Fruit fly (Drosophila melanogaster) whole organism, wandering third instar larva: ENCODE data around the gene Argk1.

ENCODE experiments used
- Abd-B ChIP-seq: fragments of >200 bp; optimal IDR thresholded peaks from 2 replicates; lab custom pipeline; 2017; ENCODE audit warnings: missing biosample characterization, missing genetic modification characterization
- CG9705 ChIP-seq: fragments of 200-800 bp; sonication (Bioruptor generic); optimal IDR thresholded peaks from 2 replicates; lab custom pipeline; 2018; ENCODE audit warnings: missing biosample characterization, mild to moderate bottlenecking, missing genetic modification characterization
- CrebA ChIP-seq: fragments of 200-800 bp; sonication (Bioruptor generic); optimal IDR thresholded peaks from 2 replicates; lab custom pipeline; 2016; ENCODE audit warnings: missing biosample characterization, mild to moderate bottlenecking, missing genetic modification characterization, borderline replicate concordance
- Dfd ChIP-seq: fragments of >200 bp; optimal IDR thresholded peaks from 2 replicates; lab custom pipeline; 2017; ENCODE audit warnings: missing biosample characterization, missing genetic modification characterization
- GATAd ChIP-seq: sonication (Bioruptor generic); optimal IDR thresholded peaks from 2 replicates; lab custom pipeline; 2016; ENCODE audit warnings: missing biosample characterization, missing genetic modification characterization
- HLH106 ChIP-seq: fragments of 200-800 bp; optimal IDR thresholded peaks from 3 replicates; lab custom pipeline; 2019; ENCODE audit warnings: missing biosample characterization, mild to moderate bottlenecking, missing genetic modification characterization, moderate library complexity
- Hr78 ChIP-seq: fragments of >200 bp; optimal IDR thresholded peaks from 2 replicates; lab custom pipeline; 2017; ENCODE audit warnings: missing biosample characterization, missing genetic modification characterization
- Jra ChIP-seq: sonication (Bioruptor generic); optimal IDR thresholded peaks from 2 replicates; lab custom pipeline; 2016; ENCODE audit warnings: missing biosample characterization, missing genetic modification characterization
- Mio ChIP-seq: sonication (Bioruptor generic); optimal IDR thresholded peaks from 2 replicates; lab custom pipeline; 2016; ENCODE audit warnings: missing biosample characterization, missing genetic modification characterization
- Myc ChIP-seq: fragments of >200 bp; optimal IDR thresholded peaks from 2 replicates; lab custom pipeline; 2017
- N ChIP-seq: fragments of >200 bp; optimal IDR thresholded peaks from 2 replicates; lab custom pipeline; 2018; ENCODE audit warnings: missing biosample characterization, missing external identifiers, missing genetic modification characterization
- OdsH ChIP-seq: fragments of 200-800 bp; sonication (Bioruptor generic); optimal IDR thresholded peaks from 2 replicates; lab custom pipeline; 2016; ENCODE audit warnings: missing biosample characterization, mild to moderate bottlenecking, missing genetic modification characterization
- Rel ChIP-seq, 2 experiments: fragments of 200-800 bp; sonication (Bioruptor generic) in 1 of 2; optimal IDR thresholded peaks; 2 replicates in 1 of 2; 3 replicates in 1 of 2; lab custom pipeline; 2016 to 2019; ENCODE audit warnings: mild to moderate bottlenecking in 2 of 2, missing biosample characterization in 2 of 2, missing genetic modification characterization in 2 of 2, moderate library complexity in 1 of 2
- Sp1 ChIP-seq: fragments of 200-800 bp; sonication (Bioruptor generic); optimal IDR thresholded peaks from 3 replicates; lab custom pipeline; 2019; ENCODE audit warnings: missing biosample characterization, mild to moderate bottlenecking, missing genetic modification characterization, moderate library complexity
- br ChIP-seq: fragments of 200-800 bp; sonication (Bioruptor generic); optimal IDR thresholded peaks from 2 replicates; lab custom pipeline; 2016; ENCODE audit warnings: missing biosample characterization, missing genetic modification characterization
- dl ChIP-seq, 2 experiments: fragments of 175-275, 200-275 bp in 1 of 2; fragments of 200-275 bp in 1 of 2; sonication (Bioruptor generic); optimal IDR thresholded peaks; lab custom pipeline; 2018; ENCODE audit warnings: mild to moderate bottlenecking in 2 of 2, missing biosample characterization in 2 of 2, missing genetic modification characterization in 2 of 2, moderate library complexity in 2 of 2; ENCODE audit not compliant: partially characterized antibody in 2 of 2, insufficient read depth in 1 of 2
- dmrt93B ChIP-seq: fragments of 200-800 bp; sonication (Bioruptor generic); optimal IDR thresholded peaks from 2 replicates; lab custom pipeline; 2018; ENCODE audit warnings: missing biosample characterization, mild to moderate bottlenecking, missing genetic modification characterization
- dsf ChIP-seq: sonication (Bioruptor generic); optimal IDR thresholded peaks from 2 replicates; lab custom pipeline; 2016; ENCODE audit warnings: missing biosample characterization, missing genetic modification characterization, borderline replicate concordance
- ey ChIP-seq: fragments of 200-800 bp; sonication (Bioruptor generic); optimal IDR thresholded peaks from 2 replicates; lab custom pipeline; 2016; ENCODE audit warnings: missing biosample characterization, missing genetic modification characterization
- foxo ChIP-seq, 2 experiments: fragments of 200-800 bp; sonication (Bioruptor generic); optimal IDR thresholded peaks; 2 replicates in 1 of 2; 3 replicates in 1 of 2; lab custom pipeline; 2016 to 2017; ENCODE audit warnings: missing biosample characterization in 2 of 2, missing genetic modification characterization in 2 of 2
- fru ChIP-seq: fragments of 200-800 bp; sonication (Bioruptor generic); optimal IDR thresholded peaks from 3 replicates; lab custom pipeline; 2016; ENCODE audit warnings: missing biosample characterization, mild to moderate bottlenecking, missing genetic modification characterization
- h ChIP-seq: fragments of 200-800 bp; sonication (Bioruptor generic); optimal IDR thresholded peaks from 3 replicates; lab custom pipeline; 2016; ENCODE audit warnings: missing biosample characterization, mild to moderate bottlenecking, missing genetic modification characterization
- pan ChIP-seq: fragments of >200 bp; optimal IDR thresholded peaks from 2 replicates; lab custom pipeline; 2017
- psq ChIP-seq: fragments of 200-800 bp; sonication (Bioruptor generic); optimal IDR thresholded peaks from 3 replicates; lab custom pipeline; 2017; ENCODE audit warnings: missing biosample characterization, mild to moderate bottlenecking, missing genetic modification characterization, moderate library complexity
- rgr ChIP-seq: fragments of 200-800 bp; sonication (Bioruptor generic); optimal IDR thresholded peaks from 3 replicates; lab custom pipeline; 2016; ENCODE audit warnings: missing biosample characterization, mild to moderate bottlenecking, missing genetic modification characterization
- sv ChIP-seq: fragments of 200-800 bp; sonication (Bioruptor generic); optimal IDR thresholded peaks from 3 replicates; lab custom pipeline; 2016; ENCODE audit warnings: missing biosample characterization, missing genetic modification characterization
- tai ChIP-seq: sonication (Bioruptor generic); optimal IDR thresholded peaks from 2 replicates; lab custom pipeline; 2016; ENCODE audit warnings: missing biosample characterization, missing genetic modification characterization
- usp ChIP-seq: fragments of >200 bp; optimal IDR thresholded peaks from 2 replicates; lab custom pipeline; 2017; ENCODE audit warnings: missing biosample characterization, missing genetic modification characterization
- woc ChIP-seq: sonication (Bioruptor generic); optimal IDR thresholded peaks from 2 replicates; lab custom pipeline; 2016; ENCODE audit warnings: missing biosample characterization, mild to moderate bottlenecking, missing genetic modification characterization

The Argk1 gene

DNA sequence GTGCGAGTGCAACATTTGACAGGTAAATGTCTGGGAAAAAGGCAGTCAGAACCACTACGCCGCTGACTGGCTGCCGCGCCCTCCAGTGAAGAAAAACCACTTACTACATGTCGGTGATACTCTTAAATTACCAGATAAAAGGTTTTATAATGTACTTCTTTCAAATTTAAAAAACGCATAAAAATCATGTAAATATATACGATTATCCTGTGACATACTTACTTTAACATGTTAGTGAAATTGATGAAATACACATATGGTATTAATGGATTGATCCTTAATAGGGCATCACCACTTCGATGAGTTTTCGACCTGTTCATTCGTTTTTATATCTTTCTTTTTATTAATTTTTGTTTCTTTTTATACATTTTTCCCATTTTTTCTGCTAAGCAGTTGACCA, 39.3 kb downstream of the Argk1 start:
- TF ChIP-seq woc (GFP tag; lab: Kevin White, UChicago) = peak; percentile 12
- TF ChIP-seq Mio (GFP tag; lab: Kevin White, UChicago) = no peak

DNA sequence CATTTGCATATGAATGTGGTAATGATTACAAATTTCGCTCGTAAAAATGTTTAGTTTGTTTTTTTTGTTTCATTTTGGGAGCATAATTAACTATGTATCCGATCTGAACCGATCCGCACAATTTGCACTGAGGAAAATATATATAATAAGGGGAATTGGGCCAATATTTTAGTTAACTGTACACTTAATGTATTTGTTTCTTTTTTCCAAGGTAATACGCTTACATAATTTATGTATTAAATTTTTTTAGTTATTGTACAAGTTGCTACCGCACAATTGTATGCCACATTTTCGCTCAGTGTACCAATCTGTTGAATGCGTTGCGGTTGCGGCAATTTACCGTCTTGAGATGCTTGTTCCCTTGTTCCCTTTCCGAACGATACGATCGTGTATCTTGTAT, 40.1 kb downstream of the Argk1 start:
- TF ChIP-seq Hr78 (GFP tag; lab: Kevin White, UChicago) (no peak), Myc (lab: Kevin White, UChicago) (no peak), foxo (GFP tag; optimal IDR thresholded peaks at IDR 0.05; lab: Kevin White, UChicago) (peak in 1 of 2 experiments; percentile 8), HLH106 (no peak), Jra (no peak), usp (GFP tag; lab: Kevin White, UChicago) (no peak), sv (peak; percentile 77), fru (peak; percentile 4), rgr (GFP tag; lab: Kevin White, UChicago) (peak; percentile 12)

- TF ChIP-seq psq (no peak), GATAd (GFP tag; lab: Kevin White, UChicago) (no peak), Myc (lab: Kevin White, UChicago) (no peak), dmrt93B (GFP tag; lab: Kevin White, UChicago) (no peak), dsf (GFP tag; lab: Kevin White, UChicago) (no peak), h (GFP tag; lab: Kevin White, UChicago) (no peak), br (GFP tag; lab: Kevin White, UChicago) (no peak), foxo (GFP tag; optimal IDR thresholded peaks at IDR 0.05; lab: Kevin White, UChicago) (no peak), Abd-B (GFP tag; lab: Kevin White, UChicago) (no peak), Dfd (GFP tag; lab: Kevin White, UChicago) (no peak), ey (GFP tag; lab: Kevin White, UChicago) (no peak), fru (no peak), dl (GFP tag; optimal IDR thresholded peaks at IDR 0.05; lab: Kevin White, UChicago; ENCODE audit: insufficient read depth in 1 of 2, partially characterized antibody in 2 of 2) (no peak), Rel (GFP tag; optimal IDR thresholded peaks at IDR 0.05; lab: Kevin White, UChicago) (no peak), Rel (tag; optimal IDR thresholded peaks at IDR 0.05; lab: Kevin White, UChicago) (no peak), woc (GFP tag; lab: Kevin White, UChicago) (no peak), rgr (GFP tag; lab: Kevin White, UChicago) (no peak)
Measured at dm6 chr3L:9025178-9025577, 40.6 kb downstream of the Argk1 start.

- TF ChIP-seq CrebA (GFP tag; lab: Kevin White, UChicago) = no peak
- no peak for TF ChIP-seq OdsH (GFP tag; lab: Kevin White, UChicago)
- no peak for TF ChIP-seq HLH106
- no peak for TF ChIP-seq pan (lab: Kevin White, UChicago)
- TF ChIP-seq Rel (GFP tag; optimal IDR thresholded peaks at IDR 0.05; lab: Kevin White, UChicago) = no peak
- no peak for TF ChIP-seq Rel (tag; optimal IDR thresholded peaks at IDR 0.05; lab: Kevin White, UChicago)
- TF ChIP-seq CG9705 = no peak
- no peak for TF ChIP-seq Myc (lab: Kevin White, UChicago)
- no peak for TF ChIP-seq dsf (GFP tag; lab: Kevin White, UChicago)
- no peak for TF ChIP-seq Dfd (GFP tag; lab: Kevin White, UChicago)
- no peak for TF ChIP-seq N (GFP tag; lab: Kevin White, UChicago)
- no peak for TF ChIP-seq Sp1
- no peak for TF ChIP-seq rgr (GFP tag; lab: Kevin White, UChicago)
- TF ChIP-seq br (GFP tag; lab: Kevin White, UChicago) = no peak
- TF ChIP-seq fru = no peak
- TF ChIP-seq dl (GFP tag; optimal IDR thresholded peaks at IDR 0.05; lab: Kevin White, UChicago; ENCODE audit: insufficient read depth in 1 of 2, partially characterized antibody in 2 of 2) = no peak
- TF ChIP-seq GATAd (GFP tag; lab: Kevin White, UChicago) = no peak
- no peak for TF ChIP-seq tai (GFP tag; lab: Kevin White, UChicago)
Measured at dm6 chr3L:9024741-9025140, 41.1 kb downstream of the Argk1 start.

DNA sequence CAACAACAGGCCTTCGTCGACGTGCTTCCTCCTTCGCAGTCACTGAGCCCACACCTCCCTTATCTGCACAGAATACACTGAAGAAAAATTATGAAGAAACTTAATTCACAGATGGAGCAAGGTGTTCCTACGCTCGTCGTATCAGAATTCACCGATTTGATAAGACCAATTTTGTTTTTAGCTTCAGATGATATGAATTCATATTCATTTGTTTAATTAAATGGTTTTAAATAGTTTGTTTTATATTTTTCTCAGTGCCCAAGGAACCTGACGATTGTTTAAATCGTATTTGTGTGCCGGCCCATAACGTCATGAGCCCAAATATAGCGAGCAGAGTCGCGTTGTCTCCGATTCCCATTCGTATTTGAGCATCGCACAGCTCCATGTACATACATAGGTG, 42.2 kb downstream of the Argk1 start:
- TF ChIP-seq sv (peak; percentile 55), OdsH (GFP tag; lab: Kevin White, UChicago) (peak; percentile 7), Mio (GFP tag; lab: Kevin White, UChicago) (no peak), Rel (GFP tag; optimal IDR thresholded peaks at IDR 0.05; lab: Kevin White, UChicago) (no peak), Rel (tag; optimal IDR thresholded peaks at IDR 0.05; lab: Kevin White, UChicago) (no peak), h (GFP tag; lab: Kevin White, UChicago) (peak; percentile 39), br (GFP tag; lab: Kevin White, UChicago) (peak; percentile 8), CrebA (GFP tag; lab: Kevin White, UChicago) (no peak), foxo (GFP tag; optimal IDR thresholded peaks at IDR 0.05; lab: Kevin White, UChicago) (peak in 1 of 2 experiments; percentile 15), rgr (GFP tag; lab: Kevin White, UChicago) (no peak), HLH106 (peak; percentile 0), ey (GFP tag; lab: Kevin White, UChicago) (peak; percentile 34)
